Fruit fly (Drosophila melanogaster): Measurements from ENCODE around the gene CG42853.

Gene CG42853

DNA sequence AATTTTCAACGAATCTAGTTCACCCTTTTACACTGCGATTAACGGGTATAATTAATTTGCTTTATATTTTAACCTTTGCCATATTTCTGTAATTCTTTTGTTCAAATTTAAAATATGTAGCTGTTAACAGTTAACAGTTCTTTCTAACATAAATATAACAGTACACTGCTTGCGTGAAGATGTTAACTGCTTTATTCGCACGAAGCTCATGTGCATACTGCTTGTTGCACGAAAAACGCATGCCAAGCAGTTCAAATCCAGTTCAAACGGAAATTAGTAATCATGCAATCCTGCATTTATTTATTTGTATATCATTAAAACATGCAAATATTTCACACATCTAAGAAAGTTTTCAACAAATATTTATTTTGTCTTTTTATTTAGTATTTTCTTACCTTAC, 33.8 kb downstream of the CG42853 start (continued):
- TF ChIP-seq phol (tag; optimal IDR thresholded peaks at IDR 0.05) (peak; percentile 35), CG4730 (GFP tag; IDR thresholded peaks at IDR 0.05) (no peak), CG10274 (GFP tag; optimal IDR thresholded peaks at IDR 0.05) (no peak), CG16779 (GFP tag; IDR thresholded peaks at IDR 0.05) (no peak), CG17359 (tag; optimal IDR thresholded peaks at IDR 0.05) (no peak), CoRest (tag; optimal IDR thresholded peaks at IDR 0.05) (peak; percentile 54), HmgD (GFP tag; optimal IDR thresholded peaks at IDR 0.05) (peak; percentile 27), maf-S (GFP tag; optimal IDR thresholded peaks at IDR 0.05) (no peak), sug (tag; optimal IDR thresholded peaks at IDR 0.05) (peak; percentile 29), CHES-1-like (GFP tag; optimal IDR thresholded peaks at IDR 0.05) (no peak), nmo (GFP tag; optimal IDR thresholded peaks at IDR 0.05) (peak; percentile 55), tap (tag; optimal IDR thresholded peaks at IDR 0.05) (no peak), Spps (tag; optimal IDR thresholded peaks at IDR 0.05) (no peak), CG18619 (GFP tag; optimal IDR thresholded peaks at IDR 0.05) (no peak), repo (GFP tag; optimal IDR thresholded peaks at IDR 0.05) (no peak), CG2875 (GFP tag; optimal IDR thresholded peaks at IDR 0.05) (no peak), Hr78 (GFP tag; optimal IDR thresholded peaks at IDR 0.05) (peak; percentile 12 to 52), abd-A (tag; optimal IDR thresholded peaks at IDR 0.05) (no peak), Dek (tag; optimal IDR thresholded peaks at IDR 0.05) (peak; percentile 17), slbo (GFP tag; IDR thresholded peaks at IDR 0.05) (no peak), kni (GFP tag; optimal IDR thresholded peaks at IDR 0.05) (no peak), CG11723 (GFP tag; optimal IDR thresholded peaks at IDR 0.05) (no peak), CG17328 (GFP tag; IDR thresholded peaks at IDR 0.05) (no peak), hkb (optimal IDR thresholded peaks at IDR 0.05) (no peak), hkb (GFP tag; IDR thresholded peaks at IDR 0.05) (no peak), CG12071 (GFP tag; optimal IDR thresholded peaks at IDR 0.05) (no peak), CG8944 (GFP tag; optimal IDR thresholded peaks at IDR 0.05) (no peak), sim (GFP tag; IDR thresholded peaks at IDR 0.05) (no peak), chn (GFP tag; optimal IDR thresholded peaks at IDR 0.05) (no peak), CG12219 (GFP tag; optimal IDR thresholded peaks at IDR 0.05) (no peak), Oaz (GFP tag; IDR thresholded peaks at IDR 0.05) (no peak), CrebB (tag; optimal IDR thresholded peaks at IDR 0.05) (no peak), CG11696 (GFP tag; IDR thresholded peaks at IDR 0.05) (no peak), lab (GFP tag; optimal IDR thresholded peaks at IDR 0.05) (no peak), Hr39 (optimal IDR thresholded peaks at IDR 0.05) (no peak), Dip3 (GFP tag; optimal IDR thresholded peaks at IDR 0.05) (no peak), CG15011 (GFP tag; optimal IDR thresholded peaks at IDR 0.05) (no peak), org-1 (GFP tag; optimal IDR thresholded peaks at IDR 0.05) (no peak), sima (GFP tag; optimal IDR thresholded peaks at IDR 0.05) (no peak), CG11398 (GFP tag; optimal IDR thresholded peaks at IDR 0.05) (no peak), rib (GFP tag; IDR thresholded peaks at IDR 0.05) (no peak), dmrt11E (tag; optimal IDR thresholded peaks at IDR 0.05) (no peak), CG2712 (tag; optimal IDR thresholded peaks at IDR 0.05) (peak; percentile 41), yki (optimal IDR thresholded peaks at IDR 0.05) (peak; percentile 20), Mrtf (GFP tag; IDR thresholded peaks at IDR 0.05) (no peak), stwl (tag; optimal IDR thresholded peaks at IDR 0.05) (peak; percentile 100), Myb (GFP tag; optimal IDR thresholded peaks at IDR 0.05) (peak; percentile 86), CG7372 (GFP tag; IDR thresholded peaks at IDR 0.05) (no peak), vvl (GFP tag; IDR thresholded peaks at IDR 0.05) (no peak; the same call in 1 of the 2 replicates), tx (GFP tag; optimal IDR thresholded peaks at IDR 0.05) (no peak), CG12299 (tag; optimal IDR thresholded peaks at IDR 0.05) (no peak), CG8281 (tag; optimal IDR thresholded peaks at IDR 0.05) (no peak), CG12744 (GFP tag; optimal IDR thresholded peaks at IDR 0.05) (peak; percentile 19)

All from whole organism, embryonic.